Fruit fly (Drosophila melanogaster): ENCODE measurements around the gene CG3168.

The CG3168 gene

DNA sequence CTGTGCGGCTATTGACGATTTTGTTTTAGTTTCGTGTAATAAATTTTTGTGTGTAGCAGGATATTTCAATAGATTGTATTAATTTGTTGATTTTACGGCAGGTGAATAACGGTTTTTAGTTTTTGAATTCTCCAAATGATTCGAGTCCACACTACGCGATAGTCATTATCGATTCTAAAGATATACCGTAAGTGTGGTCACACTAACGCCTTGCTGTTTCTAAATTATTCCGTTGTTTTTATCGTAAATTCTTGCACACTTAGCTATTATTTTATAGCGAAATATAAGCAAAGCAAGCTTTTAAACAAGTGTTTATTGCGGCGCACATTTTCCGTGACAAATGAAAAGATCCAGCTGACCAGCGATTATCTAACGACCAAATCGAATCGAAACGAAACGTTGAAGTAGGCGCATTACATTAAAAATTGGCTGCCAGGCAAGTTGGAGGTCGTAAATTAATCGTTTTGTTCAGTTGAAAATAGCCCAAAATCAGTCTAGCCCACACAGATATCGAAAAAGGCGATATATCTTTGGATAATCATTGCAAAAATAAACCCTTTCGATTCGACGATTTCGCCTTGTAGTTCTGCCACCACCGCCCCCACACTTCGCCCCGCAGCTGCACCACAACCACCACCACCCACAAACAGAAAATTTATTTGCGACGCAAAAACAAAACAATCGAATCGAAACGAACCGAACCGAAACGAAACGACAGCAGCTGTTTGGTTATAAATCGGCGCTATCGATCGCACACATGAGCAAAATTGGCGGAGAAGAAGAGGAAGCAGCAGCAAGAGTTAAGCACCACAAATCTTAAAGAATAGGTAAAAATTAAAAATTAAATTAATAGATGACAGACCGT lies 55.9 kb downstream of the CG3168 start, which contains the start of gene Pink1 (continued):
- TF ChIP-seq sim (GFP tag; IDR thresholded peaks at IDR 0.05) (no peak), BEAF-32 (GFP tag; optimal IDR thresholded peaks at IDR 0.05) (peak; percentile 72), CG10209 (GFP tag; optimal IDR thresholded peaks at IDR 0.05) (no peak), Mad (GFP tag; optimal IDR thresholded peaks at IDR 0.05) (no peak), CG43689 (GFP tag; IDR thresholded peaks at IDR 0.05) (no peak), CG6683 (GFP tag; optimal IDR thresholded peaks at IDR 0.05) (no peak), CG12659 (GFP tag; optimal IDR thresholded peaks at IDR 0.05) (peak; percentile 45), CG18011 (GFP tag; optimal IDR thresholded peaks at IDR 0.05) (no peak), CG4707 (GFP tag; optimal IDR thresholded peaks at IDR 0.05) (no peak), BtbVII (GFP tag; optimal IDR thresholded peaks at IDR 0.05) (no peak), Doc2 (GFP tag; IDR thresholded peaks at IDR 0.05) (no peak), CG10267 (tag; optimal IDR thresholded peaks at IDR 0.05) (no peak), Hr3 (GFP tag; optimal IDR thresholded peaks at IDR 0.05) (no peak), E2f2 (GFP tag; IDR thresholded peaks at IDR 0.05) (no peak), Camta (GFP tag; optimal IDR thresholded peaks at IDR 0.05) (no peak), pita (GFP tag; optimal IDR thresholded peaks at IDR 0.05) (peak; percentile 42), CG12769 (tag; optimal IDR thresholded peaks at IDR 0.05) (no peak), CG11247 (GFP tag; IDR thresholded peaks at IDR 0.05) (no peak), CG34224 (GFP tag; IDR thresholded peaks at IDR 0.05; ENCODE audit: partially characterized antibody) (peak; percentile 15; the same call in 2 of the 3 replicates), CG18764 (GFP tag; optimal IDR thresholded peaks at IDR 0.05) (no peak), gcm2 (GFP tag; optimal IDR thresholded peaks at IDR 0.05) (no peak), CG15696 (tag; optimal IDR thresholded peaks at IDR 0.05) (no peak), CG11398 (GFP tag; optimal IDR thresholded peaks at IDR 0.05) (no peak), CG42726 (GFP tag; IDR thresholded peaks at IDR 0.05; ENCODE audit: partially characterized antibody) (0 out of 2 replicates have a peak, but pooled peaks have one; percentile 27), Doc3 (GFP tag; IDR thresholded peaks at IDR 0.05; ENCODE audit: partially characterized antibody) (no peak), C15 (GFP tag; IDR thresholded peaks at IDR 0.05) (no peak), YL-1 (GFP tag; optimal IDR thresholded peaks at IDR 0.05) (peak; percentile 70), CG8290 (GFP tag; optimal IDR thresholded peaks at IDR 0.05) (no peak), CG8290 (tag; optimal IDR thresholded peaks at IDR 0.05) (no peak)

DNA sequence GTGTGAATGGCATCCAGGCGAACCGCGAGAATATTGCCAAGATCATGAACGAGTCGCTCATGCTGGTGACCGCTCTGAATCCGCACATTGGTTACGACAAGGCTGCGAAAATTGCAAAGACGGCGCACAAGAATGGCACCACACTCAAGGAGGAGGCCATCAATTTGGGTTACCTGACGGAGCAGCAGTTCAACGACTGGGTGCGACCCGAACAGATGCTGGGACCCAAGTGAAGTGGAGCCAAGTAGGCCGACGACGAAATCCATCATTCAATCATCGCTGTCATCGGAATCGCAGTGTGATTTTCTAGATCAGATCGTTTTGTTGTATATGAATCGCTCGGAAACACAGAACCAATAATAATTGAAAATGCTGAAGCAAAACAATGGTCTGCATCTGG lies 58.3 kb downstream of the CG3168 start, which contains the start of gene Fum2:
Gene Fum2, plus strand, starts transcription at position 301 of the 400 bp plus-strand sequence.
- no peak for TF ChIP-seq HLH54F (GFP tag; optimal IDR thresholded peaks at IDR 0.05)
- peak; percentile 26 for TF ChIP-seq Ets65A (GFP tag)

DNA sequence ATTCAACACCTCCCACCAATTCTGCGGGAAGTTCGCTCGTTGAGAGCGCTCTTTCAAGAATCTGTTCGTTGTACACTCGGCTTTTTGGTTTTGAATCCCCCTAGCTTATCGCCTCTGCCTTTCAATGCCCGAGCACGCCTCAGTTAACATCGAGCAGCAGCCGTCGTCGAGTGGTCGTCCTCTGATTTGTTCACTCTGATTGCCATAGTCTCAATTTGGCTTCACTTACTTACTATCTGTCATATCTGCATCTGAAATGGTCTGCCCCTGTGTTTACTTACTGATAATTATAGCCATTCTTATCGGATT lies 60.3 kb downstream of the CG3168 start:
- TF ChIP-seq nom (GFP tag; optimal IDR thresholded peaks at IDR 0.05) (no peak), CG10543 (GFP tag; optimal IDR thresholded peaks at IDR 0.05) (peak; percentile 56), sug (tag; optimal IDR thresholded peaks at IDR 0.05) (peak; percentile 40), Nf-YA (GFP tag; IDR thresholded peaks at IDR 0.05) (no peak), Optix (GFP tag; IDR thresholded peaks at IDR 0.05) (no peak), Deaf1 (tag; optimal IDR thresholded peaks at IDR 0.05) (peak; percentile 87), CG34376 (GFP tag; optimal IDR thresholded peaks at IDR 0.05) (peak; percentile 73), pum (GFP tag; optimal IDR thresholded peaks at IDR 0.05) (no peak), rib (GFP tag; IDR thresholded peaks at IDR 0.05) (peak; percentile 6; the same call in 1 of the 2 replicates)

All from whole organism, embryonic.